Fruit fly (Drosophila melanogaster) whole organism, embryonic: Measurements from ENCODE around the gene Ire1.

Experiments
- Aef1 ChIP-seq: fragments of 200-800 bp; sonication (Bioruptor generic); IDR thresholded peaks from 3 replicates; pipeline ENCODE4 v1.3.6; 2022; ENCODE audit warnings: missing biosample characterization, missing genetic modification characterization
- Antp ChIP-seq: fragments of 200-800 bp; sonication (Bioruptor generic); optimal IDR thresholded peaks from 3 replicates; lab custom pipeline; 2016; ENCODE audit warnings: missing biosample characterization, missing genetic modification characterization
- CG10147 ChIP-seq: fragments of 200-800 bp; sonication (Bioruptor generic); optimal IDR thresholded peaks from 2 replicates; lab custom pipeline; 2019; ENCODE audit warnings: missing biosample characterization, mild to moderate bottlenecking, missing genetic modification characterization, moderate library complexity
- CG1024 ChIP-seq: fragments of 200-800 bp; sonication (Bioruptor generic); IDR thresholded peaks from 2 replicates; pipeline ENCODE4 v1.3.6; 2022; ENCODE audit warnings: missing biosample characterization, missing genetic modification characterization
- CG11085 ChIP-seq: fragments of 200-800 bp; sonication (Bioruptor generic); IDR thresholded peaks from 2 replicates; pipeline ENCODE4 v1.3.6; 2022; ENCODE audit warnings: missing biosample characterization, missing genetic modification characterization
- CG11560 ChIP-seq: fragments of 200-800 bp; sonication (Bioruptor generic); IDR thresholded peaks from 3 replicates; pipeline ENCODE4 v1.3.6; 2022; ENCODE audit warnings: missing biosample characterization, missing genetic modification characterization
- CG11696 ChIP-seq: fragments of 200-800 bp; sonication (Bioruptor generic); IDR thresholded peaks from 2 replicates; pipeline ENCODE4 v1.3.6; 2022; ENCODE audit warnings: missing biosample characterization, missing genetic modification characterization
- CG15073 ChIP-seq: fragments of 200-800 bp; sonication (Bioruptor generic); optimal IDR thresholded peaks from 2 replicates; lab custom pipeline; 2016; ENCODE audit warnings: missing biosample characterization, missing genetic modification characterization
- CG17612 ChIP-seq: fragments of 200-800 bp; sonication (Bioruptor generic); IDR thresholded peaks from 2 replicates; pipeline ENCODE4 v1.3.6; 2022; ENCODE audit warnings: missing biosample characterization, missing genetic modification characterization
- CG17802 ChIP-seq: fragments of 200-800 bp; sonication (Bioruptor generic); optimal IDR thresholded peaks from 2 replicates; lab custom pipeline; 2018; ENCODE audit warnings: missing biosample characterization, mild to moderate bottlenecking, missing genetic modification characterization, moderate library complexity
- CG2129 ChIP-seq: fragments of 200-800 bp; sonication (Bioruptor generic); IDR thresholded peaks from 2 replicates; pipeline ENCODE4 v1.3.6; 2022; ENCODE audit warnings: missing biosample characterization, missing genetic modification characterization; ENCODE audit not compliant: partially characterized antibody
- CG32532 ChIP-seq: fragments of 200-800 bp; sonication (Bioruptor generic); IDR thresholded peaks from 2 replicates; pipeline ENCODE4 v1.3.6; 2022; ENCODE audit warnings: missing biosample characterization, missing genetic modification characterization
- CG3281 ChIP-seq: fragments of 200-800 bp; sonication (Bioruptor generic); optimal IDR thresholded peaks from 3 replicates; lab custom pipeline; 2017; ENCODE audit warnings: missing biosample characterization, mild to moderate bottlenecking, missing genetic modification characterization
- CG33557 ChIP-seq: fragments of 200-800 bp; sonication (Bioruptor generic); optimal IDR thresholded peaks from 2 replicates; lab custom pipeline; 2019; ENCODE audit warnings: missing biosample characterization, mild to moderate bottlenecking, missing genetic modification characterization, moderate library complexity
- CG3838 ChIP-seq: fragments of 200-800 bp; sonication (Bioruptor generic); optimal IDR thresholded peaks from 3 replicates; lab custom pipeline; 2016; ENCODE audit warnings: missing biosample characterization, missing genetic modification characterization
- CG3995 ChIP-seq: fragments of 200-800 bp; sonication (Bioruptor generic); optimal IDR thresholded peaks from 3 replicates; lab custom pipeline; 2016; ENCODE audit warnings: missing biosample characterization, missing genetic modification characterization
- CG4730 ChIP-seq: fragments of 200-800 bp; sonication (Bioruptor generic); IDR thresholded peaks from 2 replicates; pipeline ENCODE4 v1.3.6; 2022; ENCODE audit warnings: missing biosample characterization, missing genetic modification characterization
- CG8388 ChIP-seq: fragments of 200-800 bp; sonication (Bioruptor generic); optimal IDR thresholded peaks from 2 replicates; lab custom pipeline; 2019; ENCODE audit warnings: missing biosample characterization, mild to moderate bottlenecking, missing genetic modification characterization, moderate library complexity
- CG9817 ChIP-seq: fragments of 200-800 bp; sonication (Bioruptor generic); optimal IDR thresholded peaks from 2 replicates; lab custom pipeline; 2018; ENCODE audit warnings: missing biosample characterization, mild to moderate bottlenecking, missing genetic modification characterization, moderate library complexity
- Dek ChIP-seq: fragments of 200-800 bp; sonication (Bioruptor generic); optimal IDR thresholded peaks from 3 replicates; lab custom pipeline; 2019; ENCODE audit warnings: missing biosample characterization, mild to moderate bottlenecking, missing genetic modification characterization, moderate library complexity
- Doc2 ChIP-seq: fragments of 200-800 bp; sonication (Bioruptor generic); IDR thresholded peaks from 2 replicates; pipeline ENCODE4 v1.3.6; 2022; ENCODE audit warnings: missing biosample characterization, missing genetic modification characterization
- Doc3 ChIP-seq: fragments of 200-800 bp; sonication (Bioruptor generic); IDR thresholded peaks from 3 replicates; pipeline ENCODE4 v1.3.6; 2022; ENCODE audit warnings: missing biosample characterization, missing genetic modification characterization; ENCODE audit not compliant: partially characterized antibody
- Elba2 ChIP-seq: fragments of 200-800 bp; sonication (Bioruptor generic); optimal IDR thresholded peaks from 3 replicates; lab custom pipeline; 2016; ENCODE audit warnings: missing biosample characterization, missing genetic modification characterization
- Ets97D ChIP-seq: fragments of 200-800 bp; sonication (Bioruptor generic); optimal IDR thresholded peaks from 3 replicates; lab custom pipeline; 2016; ENCODE audit warnings: missing biosample characterization, missing genetic modification characterization
- Fer1 ChIP-seq: fragments of 200-800 bp; sonication (Bioruptor generic); optimal IDR thresholded peaks from 2 replicates; lab custom pipeline; 2017; ENCODE audit warnings: missing biosample characterization, mild to moderate bottlenecking, missing genetic modification characterization
- Fer3 ChIP-seq: fragments of 200-800 bp; sonication (Bioruptor generic); optimal IDR thresholded peaks from 2 replicates; lab custom pipeline; 2018; ENCODE audit warnings: missing biosample characterization, mild to moderate bottlenecking, missing genetic modification characterization, moderate library complexity
- GATAe ChIP-seq: fragments of 200-800 bp; sonication (Bioruptor generic); conservative IDR thresholded peaks from 2 replicates; pipeline ENCODE4 v1.3.6; 2022; ENCODE audit warnings: missing biosample characterization, missing genetic modification characterization
- Hand ChIP-seq: fragments of 200-800 bp; sonication (Bioruptor generic); optimal IDR thresholded peaks from 2 replicates; lab custom pipeline; 2017; ENCODE audit warnings: mild to moderate bottlenecking, missing biosample characterization, missing genetic modification reagents, missing genetic modification characterization
- HmgD ChIP-seq: fragments of 200-800 bp; sonication (Bioruptor generic); optimal IDR thresholded peaks from 3 replicates; lab custom pipeline; 2016; ENCODE audit warnings: missing biosample characterization, missing genetic modification characterization
- Meics ChIP-seq: fragments of 200-800 bp; sonication (Bioruptor generic); optimal IDR thresholded peaks from 2 replicates; lab custom pipeline; 2017; ENCODE audit warnings: missing biosample characterization, mild to moderate bottlenecking, missing genetic modification characterization
- PHDP ChIP-seq: fragments of 200-800 bp; sonication (Bioruptor generic); optimal IDR thresholded peaks from 3 replicates; lab custom pipeline; 2018; ENCODE audit warnings: missing biosample characterization, mild to moderate bottlenecking, missing genetic modification characterization, moderate library complexity
- Sry-β ChIP-seq: fragments of 200-800 bp; sonication (Bioruptor generic); optimal IDR thresholded peaks from 2 replicates; lab custom pipeline; 2018; ENCODE audit warnings: missing biosample characterization, mild to moderate bottlenecking, missing genetic modification characterization, moderate library complexity
- Vsx1 ChIP-seq: fragments of 200-800 bp; sonication (Bioruptor generic); optimal IDR thresholded peaks from 2 replicates; lab custom pipeline; 2017; ENCODE audit warnings: missing biosample characterization, mild to moderate bottlenecking, missing genetic modification characterization, missing genetic modification reagents
- al ChIP-seq: fragments of 200-800 bp; sonication (Bioruptor generic); IDR thresholded peaks from 2 replicates; pipeline ENCODE4 v1.3.6; 2022; ENCODE audit warnings: missing biosample characterization, missing genetic modification characterization
- bowl ChIP-seq: fragments of 200-800 bp; sonication (Bioruptor generic); IDR thresholded peaks from 2 replicates; pipeline ENCODE4 v1.3.6; 2022; ENCODE audit warnings: missing biosample characterization, missing genetic modification characterization
- br ChIP-seq: fragments of >200 bp; optimal IDR thresholded peaks from 2 replicates; lab custom pipeline; 2017
- dpn ChIP-seq, 2 experiments: fragments of 200-800 bp; sonication (Bioruptor generic); optimal IDR thresholded peaks; 3 replicates each; lab custom pipeline; 2016; ENCODE audit warnings: missing biosample characterization in 2 of 2, missing genetic modification characterization in 2 of 2
- gce ChIP-seq: fragments of 200-800 bp; sonication (Bioruptor generic); IDR thresholded peaks from 3 replicates; pipeline ENCODE4 v1.3.6; 2022; ENCODE audit warnings: missing biosample characterization, missing genetic modification characterization
- gcm ChIP-seq: fragments of 200-800 bp; sonication (Bioruptor generic); optimal IDR thresholded peaks from 2 replicates; lab custom pipeline; 2019; ENCODE audit warnings: missing biosample characterization, mild to moderate bottlenecking, missing genetic modification characterization, moderate library complexity
- grn ChIP-seq: fragments of 200-800 bp; sonication (Bioruptor generic); optimal IDR thresholded peaks from 3 replicates; lab custom pipeline; 2017; ENCODE audit warnings: missing biosample characterization, missing genetic modification characterization
- gsb ChIP-seq: fragments of 200-800 bp; sonication (Bioruptor generic); IDR thresholded peaks from 2 replicates; pipeline ENCODE4 v1.3.6; 2022; ENCODE audit warnings: missing biosample characterization, missing genetic modification characterization
- mirr ChIP-seq: fragments of 200-800 bp; sonication (Bioruptor generic); optimal IDR thresholded peaks from 3 replicates; lab custom pipeline; 2018; ENCODE audit warnings: missing biosample characterization, mild to moderate bottlenecking, missing genetic modification characterization
- nau ChIP-seq: fragments of 200-800 bp; sonication (Bioruptor generic); optimal IDR thresholded peaks from 3 replicates; lab custom pipeline; 2017; ENCODE audit warnings: missing biosample characterization, mild to moderate bottlenecking, missing genetic modification characterization, missing genetic modification reagents
- pfk ChIP-seq: fragments of 200-800 bp; sonication (Bioruptor generic); optimal IDR thresholded peaks from 2 replicates; lab custom pipeline; 2018; ENCODE audit warnings: missing biosample characterization, mild to moderate bottlenecking, missing genetic modification characterization, moderate library complexity
- pros ChIP-seq: fragments of 200-800 bp; sonication (Bioruptor generic); optimal IDR thresholded peaks from 3 replicates; lab custom pipeline; 2019; ENCODE audit warnings: missing biosample characterization, mild to moderate bottlenecking, missing genetic modification characterization, moderate library complexity
- ranshi ChIP-seq: fragments of 200-800 bp; sonication (Bioruptor generic); IDR thresholded peaks from 2 replicates; pipeline ENCODE4 v1.3.6; 2022; ENCODE audit warnings: missing biosample characterization, missing genetic modification characterization
- sc ChIP-seq, 3 experiments: fragments of >200 bp in 2 of 3; fragments of 200-800 bp in 1 of 3; sonication (Bioruptor generic) in 1 of 3; optimal IDR thresholded peaks; 2 replicates in 2 of 3; 3 replicates in 1 of 3; lab custom pipeline; 2017; ENCODE audit warnings: mild to moderate bottlenecking in 1 of 3, missing biosample characterization in 1 of 3, missing genetic modification characterization in 1 of 3, missing genetic modification reagents in 1 of 3
- sob ChIP-seq: fragments of 200-800 bp; sonication (Bioruptor generic); IDR thresholded peaks from 2 replicates; pipeline ENCODE4 v1.3.6; 2022; ENCODE audit warnings: missing biosample characterization, missing genetic modification characterization
- tup ChIP-seq: fragments of 200-800 bp; sonication (Bioruptor generic); optimal IDR thresholded peaks from 2 replicates; lab custom pipeline; 2016; ENCODE audit warnings: missing biosample characterization, mild to moderate bottlenecking, missing genetic modification characterization, moderate library complexity
- twi ChIP-seq: fragments of 200-800 bp; optimal IDR thresholded peaks from 2 replicates; lab custom pipeline; 2019; ENCODE audit warnings: missing biosample characterization, mild to moderate bottlenecking, missing genetic modification characterization, moderate library complexity

Ire1 gene

dm6 chr3R:19889603-19890187 is 28.6 kb upstream of the Ire1 start (continued):
- TF ChIP-seq pros (GFP tag; lab: Kevin White, UChicago) (no peak), Doc2 (GFP tag; lab: Robert Waterston, UW) (no peak), sc (optimal IDR thresholded peaks at IDR 0.05; lab: Kevin White, UChicago) (no peak), sc (GFP tag; optimal IDR thresholded peaks at IDR 0.05; lab: Kevin White, UChicago) (no peak), Meics (GFP tag; lab: Kevin White, UChicago) (peak; percentile 92), Doc3 (no peak), grn (GFP tag; lab: Kevin White, UChicago) (no peak), CG11696 (no peak), CG3838 (no peak), Elba2 (GFP tag; lab: Kevin White, UChicago) (no peak), CG10147 (GFP tag; lab: Kevin White, UChicago) (peak; percentile 94), dpn (GFP tag; optimal IDR thresholded peaks at IDR 0.05; lab: Kevin White, UChicago) (peak; percentile 30 to 40), CG11085 (GFP tag; lab: Robert Waterston, UW) (no peak; the same call in 1 of the 2 replicates), gcm (GFP tag; lab: Kevin White, UChicago) (peak; percentile 45), Dek (tag; lab: Kevin White, UChicago) (peak; percentile 78), Aef1 (GFP tag; lab: Robert Waterston, UW) (peak; percentile 58; the same call in 2 of the 3 replicates), CG17612 (GFP tag; lab: Robert Waterston, UW) (no peak), Hand (GFP tag; lab: Kevin White, UChicago) (no peak), HmgD (no peak), Sry-β (GFP tag; lab: Kevin White, UChicago) (no peak), CG17802 (no peak), PHDP (tag; lab: Kevin White, UChicago) (peak; percentile 85), pfk (GFP tag; lab: Kevin White, UChicago) (no peak), mirr (GFP tag; lab: Kevin White, UChicago) (peak; percentile 70), CG1024 (GFP tag; lab: Robert Waterston, UW) (no peak), Antp (GFP tag; lab: Kevin White, UChicago) (no peak), CG2129 (GFP tag; lab: Robert Waterston, UW) (no peak), tup (GFP tag; lab: Kevin White, UChicago) (no peak), CG3995 (peak; percentile 43), gsb (GFP tag; lab: Robert Waterston, UW) (0 out of 2 replicates have a peak, but pooled peaks have one; percentile 43), CG32532 (peak; percentile 76), sob (GFP tag; lab: Robert Waterston, UW) (peak; percentile 58; the same call in 1 of the 2 replicates), bowl (GFP tag; lab: Robert Waterston, UW) (no peak; the same call in 1 of the 2 replicates), Vsx1 (GFP tag; lab: Kevin White, UChicago) (peak; percentile 46), gce (GFP tag; lab: Robert Waterston, UW) (no peak), Fer3 (tag; lab: Kevin White, UChicago) (peak; percentile 86), al (GFP tag; lab: Robert Waterston, UW) (peak; percentile 69), CG33557 (GFP tag; lab: Kevin White, UChicago) (no peak), CG9817 (tag; lab: Kevin White, UChicago) (peak; percentile 73), GATAe (GFP tag; lab: Robert Waterston, UW) (no peak), CG15073 (no peak), Ets97D (GFP tag; lab: Kevin White, UChicago) (no peak), Fer1 (GFP tag; lab: Kevin White, UChicago) (peak; percentile 88), ranshi (GFP tag; lab: Robert Waterston, UW) (no peak; the same call in 1 of the 2 replicates), CG4730 (peak; percentile 54; the same call in 1 of the 2 replicates), CG3281 (GFP tag; lab: Kevin White, UChicago) (peak; percentile 92), br (no peak), CG8388 (GFP tag; lab: Kevin White, UChicago) (peak; percentile 54), twi (tag; lab: Kevin White, UChicago) (peak; percentile 30), CG11560 (tag; lab: Robert Waterston, UW) (no peak), nau (GFP tag; lab: Kevin White, UChicago) (no peak)
